Worm (Caenorhabditis elegans) whole organism, dauer: ENCODE results near the gene R11H6.5.

Experiments
- unc-62 ChIP-seq: sonication (generic microtip); optimal IDR thresholded peaks from 2 replicates; lab custom pipeline; 2017; ENCODE audit warnings: missing biosample characterization, missing genetic modification reagents, missing genetic modification characterization

Gene R11H6.5

DNA sequence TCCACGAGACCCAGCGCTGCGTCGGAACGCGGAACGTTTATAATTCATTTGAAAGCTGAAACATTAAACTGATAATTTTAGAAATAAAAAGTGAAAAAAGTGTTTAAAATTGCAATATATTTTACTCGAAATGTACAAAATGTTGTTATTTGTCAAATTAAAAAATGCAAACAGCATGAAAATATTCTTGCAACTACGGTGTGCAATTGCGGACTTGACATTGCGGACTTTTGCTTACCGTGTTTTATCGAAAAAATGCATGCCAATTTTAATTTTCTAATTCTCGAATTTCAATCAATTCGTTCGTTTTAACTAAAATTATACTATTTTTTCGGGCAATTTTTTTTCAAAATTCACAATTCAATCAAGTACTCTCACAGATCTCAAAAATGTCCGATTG, at the start of gene R11H6.5, which contains the start of gene ccnk-1:
R11H6.5 (minus strand) TSS at position 55 of the 400 bp plus-strand sequence.
ccnk-1 (plus strand) TSS at position 381 of the 400 bp plus-strand sequence.
- no peak for TF ChIP-seq unc-62 (GFP tag; lab: Kevin White, UChicago)

DNA sequence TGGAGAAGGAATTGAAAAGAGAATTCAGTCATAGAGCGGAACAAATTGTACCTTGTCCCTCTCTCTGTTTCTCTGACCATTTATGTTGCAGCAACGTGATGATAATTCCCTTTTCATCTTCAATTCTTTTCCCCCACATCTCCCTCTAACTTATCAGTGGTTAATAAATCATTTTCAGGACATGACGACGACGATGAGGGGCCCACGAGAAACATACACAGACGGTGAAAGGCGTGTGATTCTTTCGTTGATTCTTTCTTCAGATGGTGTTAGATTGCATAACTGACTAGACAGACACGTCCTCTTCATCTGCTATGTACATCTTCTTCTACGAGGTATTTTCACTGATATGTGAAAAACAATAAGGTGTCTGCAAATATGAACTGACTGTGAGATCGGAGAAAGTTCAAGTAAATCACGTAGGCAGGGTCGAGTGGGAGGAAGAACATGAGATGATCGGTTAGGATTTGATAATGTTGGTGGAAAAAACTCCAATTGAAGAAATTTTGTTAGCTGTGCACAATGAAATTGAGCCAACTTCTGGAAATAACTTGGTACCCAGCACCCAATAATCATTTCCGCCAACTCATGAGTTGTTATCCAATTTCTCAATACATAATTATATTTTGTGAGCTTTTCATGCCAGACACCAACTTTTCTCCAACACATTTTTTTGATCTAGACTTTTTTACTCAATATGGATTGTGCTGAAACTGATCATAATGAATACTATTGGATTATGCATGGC, 48.8 kb upstream of the R11H6.5 start, which contains the start of gene srh-17:
srh-17 (plus strand) TSS at position 698 of the 748 bp plus-strand sequence.
- no peak for TF ChIP-seq unc-62 (GFP tag; lab: Kevin White, UChicago)

DNA sequence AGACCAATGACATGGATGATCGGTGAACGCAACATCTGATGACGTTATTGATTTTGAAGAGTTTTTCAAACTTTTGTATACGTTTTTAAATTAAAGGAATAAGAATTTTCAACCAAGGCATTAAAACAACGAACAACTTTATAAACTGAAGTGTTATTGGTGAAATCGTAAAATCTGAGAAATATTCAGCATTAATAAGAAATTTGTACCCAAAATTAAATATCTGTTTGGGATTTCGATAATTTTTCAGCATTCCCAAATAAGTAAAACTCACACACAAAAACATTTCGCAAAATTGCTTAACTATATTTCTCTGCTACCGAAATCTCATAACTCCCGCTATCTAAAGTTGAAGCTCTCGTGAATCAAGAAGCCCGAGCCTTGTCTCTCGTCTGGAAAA, 47.6 kb upstream of the R11H6.5 start:
- TF ChIP-seq unc-62 (GFP tag; lab: Kevin White, UChicago), result no peak

DNA sequence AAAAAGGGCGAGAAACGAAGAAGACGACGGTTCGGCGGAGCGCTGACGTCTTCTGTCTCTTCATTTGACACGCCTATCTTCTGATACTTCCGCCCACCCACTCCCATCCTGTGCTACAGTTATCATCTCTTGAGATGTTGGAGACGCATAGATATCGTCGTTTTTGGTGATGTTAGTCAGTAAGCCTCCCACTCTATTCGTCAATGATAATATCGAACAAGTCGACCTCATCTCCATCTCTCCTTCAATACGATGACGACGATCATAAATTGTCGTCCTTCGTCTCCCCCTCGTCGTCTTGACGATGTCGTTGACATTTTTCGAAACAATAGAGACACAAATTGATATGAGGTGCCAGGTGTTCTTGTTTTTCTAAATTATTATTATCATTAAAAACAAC, 46.1 kb upstream of the R11H6.5 start, which contains the start of gene slc-25A29:
slc-25A29 (minus strand) TSS at position 45 of the 400 bp plus-strand sequence.
- TF ChIP-seq unc-62 (GFP tag; lab: Kevin White, UChicago), result no peak

DNA sequence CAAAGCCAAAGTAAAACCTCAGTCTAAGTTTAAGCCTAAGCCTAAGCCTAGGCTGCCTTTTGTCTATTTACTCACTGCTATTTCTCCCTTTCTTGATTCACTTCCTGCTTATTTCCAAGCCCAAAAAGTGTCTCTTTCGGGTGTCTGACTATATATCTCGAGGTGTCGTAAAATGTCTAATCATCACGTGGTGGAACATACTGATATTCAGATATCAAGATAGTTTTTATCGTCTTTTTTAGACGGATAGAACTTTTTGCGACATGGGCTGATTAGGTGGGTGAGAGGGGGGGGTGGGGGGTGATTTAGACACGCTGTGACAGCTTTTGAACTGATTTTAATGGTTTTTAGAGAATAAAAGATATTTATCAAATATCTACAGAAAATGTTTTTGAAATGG, 44.9 kb upstream of the R11H6.5 start:
- TF ChIP-seq unc-62 (GFP tag; lab: Kevin White, UChicago), result no peak

DNA sequence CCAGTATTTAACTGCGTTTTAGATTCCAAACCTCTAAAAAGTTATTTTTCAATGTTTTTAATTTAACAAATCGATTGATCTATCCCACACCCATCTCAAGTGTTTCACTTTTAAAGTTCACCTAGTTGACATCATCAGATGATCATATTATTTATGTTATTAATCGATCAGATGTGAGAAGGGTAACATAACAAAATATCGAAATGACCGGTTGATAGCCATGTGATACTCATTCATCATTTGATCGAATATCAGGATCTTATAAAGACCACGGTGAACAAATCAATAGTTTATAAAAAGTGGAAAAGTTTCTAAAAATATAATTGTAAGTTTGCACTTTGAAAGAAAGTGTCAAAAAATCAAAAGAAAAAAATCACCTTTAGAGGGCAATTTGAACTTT, 43.7 kb upstream of the R11H6.5 start:
- no peak for TF ChIP-seq unc-62 (GFP tag; lab: Kevin White, UChicago)

DNA sequence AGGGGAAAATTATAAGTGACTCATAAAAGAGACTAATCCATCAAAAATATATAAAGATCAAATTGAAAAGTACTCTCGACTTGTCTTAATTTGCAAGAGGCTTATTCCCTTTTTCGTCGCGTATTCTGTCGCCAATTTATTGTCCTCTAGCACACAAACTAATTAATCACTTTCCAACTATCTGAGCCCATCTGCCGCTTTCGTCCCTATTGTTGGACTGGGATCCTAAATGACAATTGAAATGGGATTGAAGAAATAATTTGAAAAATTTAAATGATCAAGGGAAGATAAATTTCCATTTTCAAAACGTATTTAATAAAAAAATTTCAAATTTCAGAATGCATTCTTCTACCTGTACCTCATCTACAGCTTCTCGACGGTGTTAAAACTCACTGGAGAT, 38.6 kb upstream of the R11H6.5 start:
- TF ChIP-seq unc-62 (GFP tag; lab: Kevin White, UChicago), result no peak

DNA sequence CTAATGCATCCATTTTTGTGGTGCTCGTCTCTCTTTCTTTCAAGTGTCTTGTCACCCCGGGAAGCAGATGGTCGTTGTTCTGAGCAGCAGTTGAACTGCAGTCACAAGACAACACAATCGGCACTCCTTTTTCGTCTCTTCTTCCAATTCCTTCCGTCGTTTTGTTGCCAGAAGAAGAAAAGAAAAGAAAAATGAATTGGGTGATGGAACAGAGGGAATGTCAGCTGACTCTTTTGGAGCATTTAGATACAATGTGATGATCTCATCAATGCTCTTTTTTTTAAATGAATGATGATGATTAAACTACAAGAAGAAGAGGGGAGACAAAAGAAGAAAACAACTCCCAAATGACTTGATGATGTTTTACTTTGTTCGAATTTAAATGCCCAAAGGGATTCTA, 37.9 kb upstream of the R11H6.5 start:
- no peak for TF ChIP-seq unc-62 (GFP tag; lab: Kevin White, UChicago)

DNA sequence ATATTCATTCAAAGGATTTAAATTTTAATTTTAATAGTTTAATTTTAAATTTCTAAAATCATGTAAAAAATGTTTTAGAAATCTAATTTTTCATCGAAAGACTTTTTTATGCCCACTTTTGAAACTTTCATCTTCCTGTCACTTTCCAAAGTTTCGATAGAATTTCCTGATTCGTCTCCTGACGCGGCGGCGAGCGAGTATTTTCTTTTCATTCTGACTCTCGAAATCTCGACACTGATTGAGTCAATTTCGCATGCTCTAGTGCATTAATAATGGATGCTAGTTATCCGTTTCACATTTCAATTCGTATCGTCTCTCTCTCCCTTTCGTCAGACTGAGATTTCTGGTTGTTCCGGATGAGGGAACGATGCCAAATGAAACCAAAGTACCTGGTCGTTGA, 36.8 kb upstream of the R11H6.5 start:
- TF ChIP-seq unc-62 (GFP tag; lab: Kevin White, UChicago), result no peak

DNA sequence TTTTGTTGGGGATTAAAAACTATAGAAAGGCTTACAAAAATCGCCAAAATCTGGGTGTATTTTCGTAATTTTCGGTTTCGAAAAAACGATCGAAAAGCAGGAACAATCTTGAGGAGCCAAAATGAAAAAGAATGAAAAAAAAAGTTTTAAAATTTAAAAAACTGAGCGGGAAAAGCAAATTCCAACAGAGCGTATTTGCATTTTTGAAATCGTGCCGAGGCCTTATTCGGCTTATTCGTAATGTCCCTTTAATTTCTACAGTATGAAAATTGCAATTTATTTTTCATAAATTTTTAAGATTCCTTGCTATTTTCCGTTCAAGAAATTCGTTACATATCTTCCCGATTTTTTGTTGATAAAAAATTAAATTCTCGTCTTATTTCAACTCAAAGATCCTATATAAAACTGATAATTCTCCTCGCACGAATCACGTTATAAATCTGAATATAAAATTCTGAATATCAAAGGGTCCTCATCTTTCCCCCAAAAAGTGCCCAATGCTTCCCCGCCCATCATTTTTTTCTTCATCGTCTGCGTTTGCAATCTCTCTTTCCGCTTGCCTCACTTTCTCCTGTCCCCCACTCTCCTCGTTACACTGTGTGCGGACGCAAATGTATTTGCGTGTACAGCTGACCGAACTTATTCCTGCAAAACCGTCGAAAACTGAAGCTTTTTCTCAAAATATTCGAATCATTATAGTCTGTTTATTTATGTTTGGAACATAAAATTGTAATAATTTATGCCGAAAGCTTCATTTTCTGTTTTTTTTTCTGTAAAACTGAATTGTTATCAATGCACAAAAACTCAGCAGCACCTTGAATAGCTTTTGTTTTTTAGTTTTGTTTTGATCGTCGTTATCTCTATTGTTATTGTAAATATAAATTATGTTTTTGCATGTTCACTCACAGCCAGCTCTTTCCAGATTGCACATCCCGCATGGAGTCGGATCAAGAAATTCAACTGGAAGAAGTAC, 34.1 kb upstream of the R11H6.5 start, which contains the start of the genes rfc-1 and pmp-3:
rfc-1 (minus strand) TSS at position 163 of the 973 bp plus-strand sequence.
pmp-3 (plus strand) TSS at position 923 of the 973 bp plus-strand sequence.
- no peak for TF ChIP-seq unc-62 (GFP tag; lab: Kevin White, UChicago)

DNA sequence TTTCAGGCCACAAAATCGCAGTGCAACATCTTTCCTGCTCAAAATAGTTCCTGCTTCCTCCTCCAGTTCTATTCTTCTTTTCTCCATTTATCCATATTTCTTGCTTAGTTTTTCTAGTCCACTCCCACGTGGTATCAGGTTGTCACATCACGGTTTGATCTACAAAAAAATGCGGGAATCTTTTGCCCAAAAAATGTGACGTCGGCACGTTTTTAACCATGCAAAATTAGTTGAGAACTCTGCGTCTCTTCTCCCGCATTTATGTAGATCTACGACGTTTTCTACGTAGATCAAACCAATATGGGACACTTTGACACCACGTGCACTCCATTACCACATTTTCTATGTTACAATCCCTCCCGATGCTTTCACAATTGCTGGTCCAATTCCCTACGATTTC, 30.0 kb upstream of the R11H6.5 start:
- no peak for TF ChIP-seq unc-62 (GFP tag; lab: Kevin White, UChicago)

DNA sequence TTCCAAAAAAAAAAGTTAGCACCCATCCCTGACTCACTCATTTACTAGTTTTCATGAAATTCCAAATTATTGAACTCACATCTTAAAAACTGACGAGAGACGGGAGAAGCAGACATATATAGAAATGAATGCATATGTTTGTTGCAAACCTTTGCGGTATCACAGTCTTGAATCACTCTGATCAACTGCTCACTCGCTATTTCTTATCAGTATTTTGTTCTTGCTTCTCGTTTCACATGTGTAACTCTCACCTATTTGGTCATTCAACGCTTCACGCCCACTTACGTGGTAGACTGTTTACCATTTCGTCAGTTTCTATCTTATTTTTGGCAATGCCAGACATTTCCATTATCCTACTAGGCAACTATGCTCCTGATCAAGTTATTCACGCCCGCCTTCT, 28.7 kb upstream of the R11H6.5 start, which contains the start of gene C54G10.1:
C54G10.1 (plus strand) TSS at position 333 of the 400 bp plus-strand sequence.
- no peak for TF ChIP-seq unc-62 (GFP tag; lab: Kevin White, UChicago)

DNA sequence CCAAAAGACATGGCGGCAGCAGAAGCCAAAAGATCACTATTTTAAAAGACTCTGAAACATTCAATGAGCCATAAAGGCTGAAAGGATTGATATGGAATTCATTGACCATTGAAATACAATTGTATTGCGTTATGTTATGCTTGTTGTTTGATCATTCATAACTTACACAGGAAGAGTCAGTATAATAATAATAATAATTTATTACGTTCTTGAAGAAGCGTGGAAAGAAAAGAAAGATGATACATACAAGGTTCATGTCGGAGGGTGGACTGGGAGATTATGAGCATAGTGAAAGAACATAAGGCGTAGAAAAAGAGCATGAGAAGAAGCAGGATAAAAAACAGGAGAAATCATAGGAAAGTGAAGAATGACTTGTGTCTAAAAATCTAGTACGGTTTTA, 28.0 kb upstream of the R11H6.5 start, which contains the start of gene F43D2.7:
F43D2.7 (minus strand) TSS at position 101 of the 400 bp plus-strand sequence.
- TF ChIP-seq unc-62 (GFP tag; lab: Kevin White, UChicago), result no peak

DNA sequence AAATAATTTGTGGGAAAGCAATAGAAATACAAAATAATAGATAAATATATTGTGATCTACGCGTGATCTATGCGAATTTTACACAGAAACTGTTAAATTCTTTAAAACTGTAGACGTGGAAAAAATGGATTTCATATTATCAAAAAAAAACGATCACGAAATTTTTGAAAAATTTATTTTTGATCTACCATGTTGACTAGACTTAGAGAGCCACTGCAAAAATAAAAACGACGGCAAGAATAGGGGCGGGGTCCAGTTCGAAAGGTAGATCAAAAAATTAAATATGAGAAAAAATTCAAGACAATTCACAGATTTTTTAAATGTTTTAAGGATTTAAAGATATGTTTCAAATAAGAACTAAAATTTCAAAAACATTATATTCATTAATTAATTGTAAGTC, 26.1 kb upstream of the R11H6.5 start:
- TF ChIP-seq unc-62 (GFP tag; lab: Kevin White, UChicago), result no peak

DNA sequence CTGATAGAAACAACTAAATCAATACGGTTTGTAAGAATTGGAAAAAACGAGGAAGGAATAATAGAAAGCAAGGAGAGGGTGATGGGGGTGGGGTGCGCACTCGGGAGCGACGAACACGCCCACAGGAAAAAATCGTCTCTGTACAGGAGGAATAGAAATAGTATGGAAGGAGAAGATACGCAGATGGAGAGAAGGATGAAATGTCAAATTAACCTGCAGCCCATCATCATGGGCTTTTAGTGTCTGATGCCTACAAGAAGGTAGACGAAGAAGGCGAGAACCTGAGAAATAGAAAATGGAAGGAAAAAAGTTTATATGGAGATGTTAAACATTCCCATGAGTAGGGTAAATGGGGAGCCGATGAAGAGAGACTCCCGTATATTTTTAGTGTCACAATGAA, 23.1 kb upstream of the R11H6.5 start, which contains the start of gene F43D2.6:
F43D2.6 (minus strand) TSS at position 62 of the 400 bp plus-strand sequence.
- TF ChIP-seq unc-62 (GFP tag; lab: Kevin White, UChicago), result no peak
